Fruit fly (Drosophila melanogaster) S2 (cell line): ENCODE measurements around the gene Ant2.

ENCODE experiments used
- CG8478 ChIP-seq: fragments of >200 bp; optimal IDR thresholded peaks from 2 replicates; lab custom pipeline; 2018
- CTCF ChIP-seq, 2 experiments: fragments of >200 bp; optimal IDR thresholded peaks; 2 replicates each; lab custom pipeline; 2018

DNA sequence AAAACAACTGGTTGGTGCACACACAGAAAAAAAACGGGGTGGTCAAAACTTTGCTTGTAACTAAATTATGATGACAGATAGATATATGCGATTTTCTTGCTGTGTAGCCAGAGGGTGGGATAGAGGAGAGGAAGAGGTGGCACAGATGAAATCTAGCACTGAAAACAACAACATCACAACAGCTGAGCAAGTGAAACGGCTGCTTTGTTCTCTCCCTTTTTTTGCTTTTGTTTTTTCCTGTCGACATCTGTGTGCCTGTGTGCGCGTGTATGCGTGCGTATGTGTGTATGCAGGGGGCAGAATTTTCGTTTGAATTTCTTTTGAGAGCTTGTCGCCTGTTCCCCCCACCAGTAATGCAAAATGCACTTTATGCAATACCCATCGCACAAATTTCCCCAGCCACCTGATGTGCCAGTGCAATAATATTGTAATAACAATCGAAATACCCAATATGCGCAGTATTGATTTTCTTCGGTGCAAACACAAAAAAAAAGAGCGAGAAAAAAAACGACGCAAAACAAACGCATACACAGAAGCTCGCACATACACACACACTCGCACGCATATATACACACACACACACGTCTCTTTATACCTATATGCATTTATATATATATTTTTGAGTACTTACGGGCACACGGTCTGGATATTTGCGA is 19.2 kb downstream of the Ant2 start:
- TF ChIP-seq CG8478 (no peak), CTCF (optimal IDR thresholded peaks at IDR 0.05; lab: Kevin White, UChicago) (no peak)
